Fruit fly (Drosophila melanogaster) whole organism, embryonic: ENCODE measurements around the gene CG12607.

ENCODE experiments used
- CG2120 ChIP-seq: fragments of 200-800 bp; sonication (Bioruptor generic); optimal IDR thresholded peaks from 3 replicates; lab custom pipeline; 2016; ENCODE audit warnings: missing biosample characterization, missing genetic modification characterization
- br ChIP-seq: fragments of >200 bp; optimal IDR thresholded peaks from 2 replicates; lab custom pipeline; 2017
- knrl ChIP-seq: fragments of 200-800 bp; sonication (Bioruptor generic); IDR thresholded peaks from 3 replicates; pipeline ENCODE4 v1.3.6; 2022; ENCODE audit warnings: missing biosample characterization, missing genetic modification characterization; ENCODE audit not compliant: partially characterized antibody

- TF ChIP-seq CG2120 (GFP tag; lab: Kevin White, UChicago) = peak; percentile 35
- TF ChIP-seq br (lab: Kevin White, UChicago) = no peak
- TF ChIP-seq knrl (GFP tag; lab: Robert Waterston, UW) = no peak
These were observed 15.2 kb downstream of the CG12607 start, which contains the start of gene CG15023 for dm6 chr3L:4461454-4462045.
